Worm (Caenorhabditis elegans) whole organism, young adult: ENCODE results near the gene cdh-9.
A peak's percentile ranks its signal among the peaks of the same experiment; 100 is the strongest.

ENCODE experiments used
- C17E4.6 ChIP-seq: fragments of 200-800 bp; sonication (Bioruptor generic); IDR thresholded peaks from 2 replicates; pipeline ENCODE4 v1.3.6; 2022; ENCODE audit warnings: missing genetic modification reagents, missing genetic modification characterization, missing compliant biosample characterization
- F23B12.7 ChIP-seq: sonication (generic microtip); optimal IDR thresholded peaks from 2 replicates; lab custom pipeline; 2017; ENCODE audit warnings: missing genetic modification characterization, mild to moderate bottlenecking, missing compliant biosample characterization, antibody characterized with exemption, moderate library complexity; ENCODE audit not compliant: insufficient read depth
- F49E8.2 ChIP-seq: sonication (generic microtip); optimal IDR thresholded peaks from 3 replicates; lab custom pipeline; 2017; ENCODE audit warnings: missing genetic modification characterization, mild to moderate bottlenecking, missing compliant biosample characterization, antibody characterized with exemption, moderate library complexity; ENCODE audit not compliant: insufficient read depth
- F57A8.1 ChIP-seq: fragments of 200-800 bp; sonication (Bioruptor generic); optimal IDR thresholded peaks from 2 replicates; lab custom pipeline; 2018; ENCODE audit warnings: mild to moderate bottlenecking, missing genetic modification characterization, moderate library complexity, missing compliant biosample characterization
- T26A5.8 ChIP-seq: sonication (generic microtip); optimal IDR thresholded peaks from 2 replicates; lab custom pipeline; 2016; ENCODE audit warnings: missing genetic modification characterization, missing compliant biosample characterization
- Y53F4B.3 ChIP-seq: fragments of 200-800 bp; sonication (Bioruptor generic); IDR thresholded peaks from 2 replicates; pipeline ENCODE4 v1.3.6; 2022; ENCODE audit warnings: missing genetic modification reagents, missing genetic modification characterization, missing compliant biosample characterization
- Y67H2A.10 ChIP-seq: fragments of 200-800 bp; sonication (Bioruptor generic); conservative IDR thresholded peaks from 2 replicates; pipeline ENCODE4 v1.3.6; 2022; ENCODE audit warnings: missing genetic modification reagents, missing genetic modification characterization, missing compliant biosample characterization
- Y79H2A.3 ChIP-seq: fragments of 200-800 bp; sonication (Bioruptor generic); conservative IDR thresholded peaks from 2 replicates; pipeline ENCODE4 v1.3.6; 2022; ENCODE audit warnings: missing genetic modification reagents, missing genetic modification characterization, missing compliant biosample characterization
- ZK185.1 ChIP-seq: sonication (generic microtip); optimal IDR thresholded peaks from 2 replicates; lab custom pipeline; 2016; ENCODE audit warnings: mild to moderate bottlenecking, missing genetic modification characterization, missing compliant biosample characterization; ENCODE audit not compliant: poor library complexity, severe bottlenecking
- aptf-3 ChIP-seq: fragments of 200-800 bp; sonication (Bioruptor generic); IDR thresholded peaks from 2 replicates; pipeline ENCODE4 v1.3.6; 2022; ENCODE audit warnings: missing genetic modification characterization, missing compliant biosample characterization
- atf-7 ChIP-seq: sonication (generic microtip); optimal IDR thresholded peaks from 2 replicates; lab custom pipeline; 2017; ENCODE audit warnings: mild to moderate bottlenecking, missing genetic modification characterization, missing compliant biosample characterization
- athp-1 ChIP-seq: sonication (generic microtip); optimal IDR thresholded peaks from 2 replicates; lab custom pipeline; 2017; ENCODE audit warnings: mild to moderate bottlenecking, missing genetic modification characterization, missing compliant biosample characterization
- attf-6 ChIP-seq: fragments of 200-800 bp; sonication (Bioruptor generic); IDR thresholded peaks from 2 replicates; pipeline ENCODE4 v1.3.6; 2022; ENCODE audit warnings: missing genetic modification reagents, missing genetic modification characterization, missing compliant biosample characterization
- bed-2 ChIP-seq: fragments of 200-800 bp; sonication (Bioruptor generic); IDR thresholded peaks from 2 replicates; pipeline ENCODE4 v1.3.6; 2022; ENCODE audit warnings: missing genetic modification reagents, missing genetic modification characterization, missing compliant biosample characterization
- cebp-2 ChIP-seq: fragments of 200-800 bp; sonication (Bioruptor generic); IDR thresholded peaks from 2 replicates; pipeline ENCODE4 v1.3.6; 2022; ENCODE audit warnings: missing genetic modification characterization, missing compliant biosample characterization
- ceh-100 ChIP-seq: fragments of 200-800 bp; sonication (Bioruptor generic); IDR thresholded peaks from 2 replicates; pipeline ENCODE4 v1.3.6; 2022; ENCODE audit warnings: missing genetic modification reagents, missing genetic modification characterization, missing compliant biosample characterization
- ceh-91 ChIP-seq: fragments of 200-800 bp; sonication (Bioruptor generic); IDR thresholded peaks from 2 replicates; pipeline ENCODE4 v1.3.6; 2022; ENCODE audit warnings: missing genetic modification reagents, missing genetic modification characterization, missing compliant biosample characterization
- chd-7 ChIP-seq: sonication (generic microtip); optimal IDR thresholded peaks from 2 replicates; lab custom pipeline; 2016; ENCODE audit warnings: mild to moderate bottlenecking, missing genetic modification characterization, moderate library complexity, missing compliant biosample characterization
- dpff-1 ChIP-seq: sonication (generic microtip); optimal IDR thresholded peaks from 2 replicates; lab custom pipeline; 2017; ENCODE audit warnings: mild to moderate bottlenecking, missing genetic modification characterization, missing compliant biosample characterization
- dpl-1 ChIP-seq: fragments of 150-350 bp; optimal IDR thresholded peaks from 2 replicates; lab custom pipeline; 2014; ENCODE audit warnings: missing biosample characterization, missing genetic modification reagents, missing genetic modification characterization
- egrh-3 ChIP-seq: fragments of 200-800 bp; sonication (Bioruptor generic); IDR thresholded peaks from 2 replicates; pipeline ENCODE4 v1.3.6; 2022; ENCODE audit warnings: missing genetic modification reagents, missing genetic modification characterization, missing compliant biosample characterization
- ekl-4 ChIP-seq: fragments of 200-800 bp; sonication (Bioruptor generic); IDR thresholded peaks from 2 replicates; pipeline ENCODE4 v1.3.6; 2022; ENCODE audit warnings: missing genetic modification reagents, missing genetic modification characterization, missing compliant biosample characterization
- fkh-3 ChIP-seq: sonication (generic microtip); optimal IDR thresholded peaks from 2 replicates; lab custom pipeline; 2016; ENCODE audit warnings: mild to moderate bottlenecking, missing genetic modification characterization, missing compliant biosample characterization
- hlh-26 ChIP-seq: fragments of 200-800 bp; sonication (Bioruptor generic); conservative IDR thresholded peaks from 2 replicates; pipeline ENCODE4 v1.3.6; 2022; ENCODE audit warnings: missing genetic modification reagents, missing genetic modification characterization, missing compliant biosample characterization
- lag-1 ChIP-seq: fragments of 200-800 bp; sonication (Bioruptor generic); IDR thresholded peaks from 2 replicates; pipeline ENCODE4 v1.3.6; 2022; ENCODE audit warnings: missing genetic modification reagents, missing genetic modification characterization, missing compliant biosample characterization
- let-607 ChIP-seq, 2 experiments: fragments of 200-800 bp in 1 of 2; sonication (Bioruptor generic) in 1 of 2; sonication (generic microtip) in 1 of 2; optimal IDR thresholded peaks; 2 replicates each; lab custom pipeline; 2016 to 2018; ENCODE audit warnings: mild to moderate bottlenecking in 2 of 2, missing compliant biosample characterization in 2 of 2, missing genetic modification characterization in 2 of 2, moderate library complexity in 2 of 2, missing genotype in 1 of 2
- lin-26 ChIP-seq: fragments of 200-800 bp; sonication (Bioruptor generic); IDR thresholded peaks from 2 replicates; pipeline ENCODE4 v1.3.6; 2022; ENCODE audit warnings: missing genetic modification reagents, missing genetic modification characterization, missing compliant biosample characterization
- lin-35 ChIP-seq, 3 experiments: fragments of 150-350 bp in 2 of 3; sonication (generic microtip) in 1 of 3; optimal IDR thresholded peaks; 2 replicates each; lab custom pipeline; 2014 to 2018; ENCODE audit warnings: missing biosample characterization in 3 of 3, missing genetic modification characterization in 3 of 3, missing genetic modification reagents in 3 of 3
- lir-1 ChIP-seq: fragments of 200-800 bp; sonication (Bioruptor generic); conservative IDR thresholded peaks from 2 replicates; pipeline ENCODE4 v1.3.6; 2022; ENCODE audit warnings: missing genetic modification reagents, missing genetic modification characterization, missing compliant biosample characterization
- madf-10 ChIP-seq: sonication (generic microtip); optimal IDR thresholded peaks from 2 replicates; lab custom pipeline; 2016; ENCODE audit warnings: mild to moderate bottlenecking, missing genetic modification characterization, missing compliant biosample characterization
- mcd-1 ChIP-seq: fragments of 200-800 bp; sonication (Bioruptor generic); IDR thresholded peaks from 2 replicates; pipeline ENCODE4 v1.3.6; 2022; ENCODE audit warnings: missing genetic modification reagents, missing genetic modification characterization, missing compliant biosample characterization
- nfya-1 ChIP-seq: sonication (generic microtip); optimal IDR thresholded peaks from 2 replicates; lab custom pipeline; 2017; ENCODE audit warnings: antibody characterized with exemption, missing compliant biosample characterization, missing genetic modification characterization, borderline replicate concordance; ENCODE audit not compliant: insufficient read depth
- nfya-2 ChIP-seq: fragments of 200-800 bp; sonication (Bioruptor generic); IDR thresholded peaks from 2 replicates; pipeline ENCODE4 v1.3.6; 2022; ENCODE audit warnings: missing genetic modification reagents, missing genetic modification characterization, missing compliant biosample characterization
- nhr-120 ChIP-seq: fragments of 200-800 bp; sonication (Bioruptor generic); IDR thresholded peaks from 2 replicates; pipeline ENCODE4 v1.3.6; 2022; ENCODE audit warnings: missing genetic modification characterization, missing compliant biosample characterization
- nhr-179 ChIP-seq: sonication (generic microtip); optimal IDR thresholded peaks from 2 replicates; lab custom pipeline; 2016; ENCODE audit warnings: mild to moderate bottlenecking, missing genetic modification characterization, missing compliant biosample characterization
- nhr-27 ChIP-seq: fragments of 200-800 bp; sonication (Bioruptor generic); optimal IDR thresholded peaks from 2 replicates; lab custom pipeline; 2018; ENCODE audit warnings: mild to moderate bottlenecking, missing genetic modification characterization, moderate library complexity, missing compliant biosample characterization
- nhr-90 ChIP-seq: sonication (generic microtip); optimal IDR thresholded peaks from 2 replicates; lab custom pipeline; 2016; ENCODE audit warnings: missing genotype, mild to moderate bottlenecking, missing genetic modification characterization, missing compliant biosample characterization
- pbrm-1 ChIP-seq: fragments of 200-800 bp; sonication (Bioruptor generic); IDR thresholded peaks from 2 replicates; pipeline ENCODE4 v1.3.6; 2022; ENCODE audit warnings: missing genetic modification reagents, missing genetic modification characterization, missing compliant biosample characterization
- rec-8 ChIP-seq, 2 experiments: sonication (generic microtip); optimal IDR thresholded peaks; 2 replicates each; lab custom pipeline; 2016; ENCODE audit warnings: mild to moderate bottlenecking in 2 of 2, missing genetic modification characterization in 2 of 2, missing genetic modification reagents in 2 of 2, missing genotype in 2 of 2, missing biosample characterization in 1 of 2, missing compliant biosample characterization in 1 of 2, moderate library complexity in 1 of 2
- snpc-1.3 ChIP-seq: sonication (generic microtip); optimal IDR thresholded peaks from 2 replicates; lab custom pipeline; 2017; ENCODE audit warnings: missing genetic modification characterization, mild to moderate bottlenecking, missing compliant biosample characterization, antibody characterized with exemption, moderate library complexity, missing genotype, missing genetic modification reagents; ENCODE audit not compliant: insufficient read depth
- snpc-4 ChIP-seq, 5 experiments: fragments of 150-350 bp in 1 of 5; sonication (generic microtip) in 4 of 5; optimal IDR thresholded peaks; 2 replicates each; lab custom pipeline; 2014 to 2018; ENCODE audit warnings: missing genetic modification characterization in 5 of 5, missing biosample characterization in 3 of 5, antibody characterized with exemption in 2 of 5, mild to moderate bottlenecking in 2 of 5, missing compliant biosample characterization in 2 of 5, missing genotype in 2 of 5, moderate library complexity in 2 of 5, missing genetic modification reagents in 1 of 5
- zfh-2 ChIP-seq: fragments of 200-800 bp; sonication (Bioruptor generic); conservative IDR thresholded peaks from 2 replicates; pipeline ENCODE4 v1.3.6; 2022; ENCODE audit warnings: missing genetic modification reagents, missing genetic modification characterization, missing compliant biosample characterization
- zim-3 ChIP-seq: sonication (generic microtip); optimal IDR thresholded peaks from 2 replicates; lab custom pipeline; 2017; ENCODE audit warnings: mild to moderate bottlenecking, missing genetic modification characterization, moderate library complexity, missing compliant biosample characterization
- ztf-18 ChIP-seq: sonication (generic microtip); optimal IDR thresholded peaks from 2 replicates; lab custom pipeline; 2016; ENCODE audit warnings: missing genotype, mild to moderate bottlenecking, missing genetic modification characterization, missing compliant biosample characterization
- ztf-3 ChIP-seq: fragments of 200-800 bp; sonication (Bioruptor generic); optimal IDR thresholded peaks from 2 replicates; lab custom pipeline; 2018; ENCODE audit warnings: mild to moderate bottlenecking, missing genetic modification characterization, missing compliant biosample characterization
- ztf-6 ChIP-seq: fragments of 200-800 bp; sonication (Bioruptor generic); IDR thresholded peaks from 2 replicates; pipeline ENCODE4 v1.3.6; 2022; ENCODE audit warnings: missing genetic modification reagents, missing genetic modification characterization, missing compliant biosample characterization

The cdh-9 gene

DNA sequence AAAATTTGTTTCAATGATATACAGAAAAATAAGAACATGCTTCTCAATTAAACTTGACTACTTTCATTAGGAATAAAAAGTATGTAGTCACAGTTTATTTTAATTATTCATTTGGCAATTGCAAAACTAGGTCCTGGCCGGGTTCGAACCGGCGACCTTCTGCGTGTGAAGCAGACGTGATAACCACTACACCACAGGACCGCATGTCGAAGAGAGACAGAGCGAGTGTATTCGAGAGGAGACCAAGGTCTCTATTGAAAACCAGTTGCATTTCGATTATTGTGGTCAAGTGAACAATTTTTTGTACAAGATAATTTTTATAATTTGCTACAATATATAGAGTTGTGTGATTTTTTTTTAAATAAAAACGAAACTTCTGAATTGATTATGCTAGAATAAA, 4.2 kb upstream of the cdh-9 start (continued):
- peak in 1 of 3 experiments; percentile 74 for TF ChIP-seq lin-35 (GFP tag; optimal IDR thresholded peaks at IDR 0.05; lab: Kevin White, UChicago)
- TF ChIP-seq zfh-2 (GFP tag; lab: Robert Waterston, UW), result no peak
- TF ChIP-seq aptf-3 (GFP tag; lab: Robert Waterston, UW), result no peak
- TF ChIP-seq ztf-3 (GFP tag; lab: Kevin White, UChicago), result peak; percentile 31
- peak; percentile 70 for TF ChIP-seq nhr-90 (tag; lab: Kevin White, UChicago)
- no peak for TF ChIP-seq nhr-179 (tag; lab: Kevin White, UChicago)
- TF ChIP-seq lir-1 (GFP tag; lab: Robert Waterston, UW), result no peak; the same call in 1 of the 2 replicates
- peak; percentile 37 for TF ChIP-seq athp-1 (tag; lab: Kevin White, UChicago)
- TF ChIP-seq nhr-120 (GFP tag; lab: Robert Waterston, UW), result no peak
- peak; percentile 71 for TF ChIP-seq chd-7 (tag; lab: Kevin White, UChicago)
- peak; percentile 42 for TF ChIP-seq ztf-18 (tag; lab: Kevin White, UChicago)
- no peak for TF ChIP-seq lag-1 (GFP tag; lab: Robert Waterston, UW)
- peak; percentile 79 for TF ChIP-seq ZK185.1 (tag; lab: Kevin White, UChicago)
- peak; percentile 62; the same call in 1 of the 2 replicates for TF ChIP-seq attf-6 (GFP tag; lab: Robert Waterston, UW)
- no peak for TF ChIP-seq ceh-100 (GFP tag; lab: Robert Waterston, UW)
- no peak for TF ChIP-seq fkh-3 (tag; lab: Kevin White, UChicago)
- no peak for TF ChIP-seq nfya-2
- peak; percentile 57 to 69 for TF ChIP-seq rec-8 (tag; optimal IDR thresholded peaks at IDR 0.05; lab: Kevin White, UChicago)
- peak; percentile 73 for TF ChIP-seq snpc-4 (GFP tag; optimal IDR thresholded peaks at IDR 0.05; lab: Kevin White, UChicago)
- TF ChIP-seq snpc-4 (tag; optimal IDR thresholded peaks at IDR 0.05; lab: Kevin White, UChicago), result peak in 3 of 4 experiments; percentile 67 to 83 (median 72)
- TF ChIP-seq Y67H2A.10, result no peak
- TF ChIP-seq ceh-91 (GFP tag; lab: Robert Waterston, UW), result no peak
- no peak for TF ChIP-seq dpff-1 (tag; lab: Kevin White, UChicago)
- TF ChIP-seq ekl-4 (GFP tag; lab: Robert Waterston, UW), result 0 out of 2 replicates have a peak, but pooled peaks have one; percentile 11
- TF ChIP-seq F23B12.7 (tag; lab: Kevin White, UChicago), result peak; percentile 71
- TF ChIP-seq hlh-26 (GFP tag; lab: Robert Waterston, UW), result no peak
- TF ChIP-seq egrh-3, result 0 out of 2 replicates have a peak, but pooled peaks have one; percentile 23
- TF ChIP-seq atf-7, result peak; percentile 35
- TF ChIP-seq bed-2 (GFP tag; lab: Robert Waterston, UW), result peak; percentile 53; the same call in 1 of the 2 replicates
- TF ChIP-seq Y79H2A.3 (GFP tag; lab: Robert Waterston, UW), result no peak
- TF ChIP-seq dpl-1, result no peak
- peak; percentile 83; the same call in 1 of the 2 replicates for TF ChIP-seq cebp-2 (GFP tag; lab: Robert Waterston, UW)
- TF ChIP-seq let-607 (tag; optimal IDR thresholded peaks at IDR 0.05; lab: Kevin White, UChicago), result peak in 1 of 2 experiments; percentile 67
- TF ChIP-seq snpc-1.3 (tag; lab: Kevin White, UChicago), result peak; percentile 76
- TF ChIP-seq F57A8.1 (GFP tag; lab: Kevin White, UChicago), result no peak
- peak; percentile 90 for TF ChIP-seq pbrm-1 (GFP tag; lab: Robert Waterston, UW)
- no peak for TF ChIP-seq nhr-27 (tag; lab: Kevin White, UChicago)
- TF ChIP-seq ztf-6, result no peak
- no peak for TF ChIP-seq nfya-1 (tag; lab: Kevin White, UChicago)
- peak; percentile 76 for TF ChIP-seq zim-3 (tag; lab: Kevin White, UChicago)
- TF ChIP-seq mcd-1, result peak; percentile 45; the same call in 1 of the 2 replicates
- TF ChIP-seq Y53F4B.3, result peak; percentile 54; the same call in 1 of the 2 replicates
- TF ChIP-seq lin-26, result peak; percentile 84
- peak; percentile 78 for TF ChIP-seq madf-10 (tag; lab: Kevin White, UChicago)
- peak; percentile 44 for TF ChIP-seq F49E8.2 (tag; lab: Kevin White, UChicago)
- no peak for TF ChIP-seq C17E4.6
- peak; percentile 74 for TF ChIP-seq T26A5.8 (tag; lab: Kevin White, UChicago)
